Worm (Caenorhabditis elegans): ENCODE measurements around the gene gsp-1.

gsp-1 gene

DNA sequence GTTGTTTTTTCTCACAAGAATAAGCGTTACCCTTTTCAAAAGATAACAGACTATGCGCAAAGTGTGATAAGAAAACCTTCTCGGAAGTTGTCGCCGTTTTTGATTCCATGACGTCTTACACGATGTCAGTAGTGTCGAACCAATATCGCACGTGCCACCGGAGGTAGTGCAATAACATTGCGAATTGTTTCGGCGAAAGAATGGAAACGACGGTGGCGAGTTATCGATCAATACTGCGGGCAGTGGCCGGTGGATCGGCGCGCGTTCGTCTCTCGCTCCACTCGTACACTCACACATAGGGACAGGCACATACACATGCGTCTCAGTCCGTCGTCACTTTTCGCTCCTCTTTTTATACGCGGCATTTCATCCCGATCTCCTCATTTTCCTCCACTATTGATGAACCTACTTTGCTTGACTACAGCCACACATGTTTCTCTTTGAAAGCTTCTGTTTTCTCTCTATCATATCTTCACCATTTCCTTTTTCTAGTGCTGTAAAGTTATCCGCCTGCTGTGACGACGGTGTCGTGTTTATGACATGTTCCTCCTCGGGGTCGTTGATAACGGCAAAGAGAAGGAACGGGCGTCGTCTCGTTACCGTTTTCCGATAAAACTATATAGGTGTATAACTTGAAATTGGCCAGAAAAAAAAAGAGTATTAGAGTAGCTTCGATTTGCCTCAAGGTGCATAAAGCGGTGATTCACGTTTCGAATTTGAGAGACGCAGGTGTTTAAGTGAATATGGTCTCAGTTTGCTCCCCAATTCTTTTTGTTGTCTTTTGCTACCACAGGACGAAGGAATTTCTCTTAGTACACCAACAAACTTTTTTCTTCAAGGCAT is 884 bp upstream of the gsp-1 start:
- TF ChIP-seq flh-1 (GFP tag; optimal IDR thresholded peaks at IDR 0.05), result no peak
- TF ChIP-seq snpc-4 (tag; optimal IDR thresholded peaks at IDR 0.05), result no peak
- TF ChIP-seq ham-2 (GFP tag; optimal IDR thresholded peaks at IDR 0.05), result no peak
- TF ChIP-seq ceh-83 (GFP tag; optimal IDR thresholded peaks at IDR 0.05), result peak; percentile 65
- no peak for TF ChIP-seq lin-13 (tag; optimal IDR thresholded peaks at IDR 0.05)
- TF ChIP-seq unc-120 (tag; optimal IDR thresholded peaks at IDR 0.05; ENCODE audit: poor library complexity, severe bottlenecking), result peak; percentile 67
- no peak for TF ChIP-seq elt-1 (tag; optimal IDR thresholded peaks at IDR 0.05; ENCODE audit: borderline replicate concordance, insufficient read depth)

DNA sequence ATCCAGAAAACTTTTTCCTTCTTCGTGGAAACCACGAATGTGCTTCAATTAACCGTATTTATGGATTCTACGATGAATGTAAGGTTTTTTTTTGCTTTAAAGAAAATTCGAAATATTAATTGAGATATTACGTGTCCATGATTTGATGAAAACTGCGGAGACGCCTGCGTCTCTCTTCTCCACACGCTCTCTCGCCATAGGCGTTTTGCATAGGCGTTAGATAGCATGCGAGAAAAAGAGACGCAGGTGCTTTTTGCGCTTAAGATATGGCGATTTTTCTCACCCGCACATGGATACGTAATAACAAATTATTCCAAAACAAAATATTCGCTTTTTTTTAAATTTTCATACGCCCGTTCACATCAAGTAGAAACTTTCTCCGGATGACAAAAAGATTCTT is 1.2 kb downstream of the gsp-1 start:
- TF ChIP-seq nhr-2 (tag; optimal IDR thresholded peaks at IDR 0.05) (no peak), ces-1 (GFP tag; optimal IDR thresholded peaks at IDR 0.05) (no peak), hlh-1 (tag; optimal IDR thresholded peaks at IDR 0.05) (no peak)

DNA sequence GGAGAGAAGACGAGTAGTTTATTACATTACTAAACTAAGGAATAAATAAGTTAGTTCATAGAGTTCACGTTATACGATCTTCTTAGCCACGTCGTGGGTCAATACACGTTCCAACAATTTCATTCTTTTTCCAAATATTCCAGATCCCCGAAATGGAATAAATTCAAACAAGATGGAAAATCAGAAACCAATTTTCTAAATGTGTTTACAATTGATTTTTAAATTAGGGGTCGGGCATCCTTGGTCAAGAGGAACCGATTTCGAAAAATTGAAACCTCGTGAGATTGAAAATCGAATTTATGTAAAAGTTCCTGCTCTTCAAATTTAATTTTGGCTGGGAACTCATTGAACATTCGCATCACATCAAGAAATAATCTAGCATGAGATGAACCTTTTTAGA is 2.5 kb downstream of the gsp-1 start:
- TF ChIP-seq snpc-4 (tag; optimal IDR thresholded peaks at IDR 0.05) (no peak), nhr-2 (tag; optimal IDR thresholded peaks at IDR 0.05) (no peak)

DNA sequence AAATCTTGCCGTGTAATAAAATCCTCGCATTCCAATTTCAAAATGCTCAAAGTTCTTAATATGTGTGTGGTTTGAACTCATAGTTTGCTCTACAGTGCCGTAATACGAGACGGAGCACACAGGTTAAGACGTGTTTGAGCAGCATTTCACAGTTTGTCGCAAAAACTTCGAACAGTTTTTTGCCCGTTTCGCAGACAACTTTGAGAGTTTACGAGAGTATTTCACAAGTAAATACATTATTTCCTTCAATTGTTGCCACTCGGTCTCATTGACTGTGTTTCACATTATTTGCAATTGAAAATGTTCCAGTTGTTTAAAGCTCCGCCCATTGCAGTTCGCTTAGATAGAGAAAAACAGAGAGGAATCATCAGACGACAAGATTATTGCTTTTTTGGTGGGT is 5.4 kb downstream of the gsp-1 start, which contains the start of gene F29F11.20:
TSS of gene F29F11.20 (plus strand) at position 301 of the 400 bp plus-strand sequence.
- TF ChIP-seq nhr-2 (tag; optimal IDR thresholded peaks at IDR 0.05), result no peak
- TF ChIP-seq pha-4 (tag; optimal IDR thresholded peaks at IDR 0.05), result no peak
- no peak for TF ChIP-seq ztf-11 (tag; optimal IDR thresholded peaks at IDR 0.05)
- TF ChIP-seq nhr-28 (tag; optimal IDR thresholded peaks at IDR 0.05), result no peak
- TF ChIP-seq nhr-12 (tag; optimal IDR thresholded peaks at IDR 0.05), result no peak
- TF ChIP-seq elt-3 (tag; optimal IDR thresholded peaks at IDR 0.05), result no peak
- TF ChIP-seq hlh-1 (tag; optimal IDR thresholded peaks at IDR 0.05), result no peak
- TF ChIP-seq ces-1 (GFP tag; optimal IDR thresholded peaks at IDR 0.05), result no peak
- TF ChIP-seq blmp-1 (tag; optimal IDR thresholded peaks at IDR 0.05), result no peak

DNA sequence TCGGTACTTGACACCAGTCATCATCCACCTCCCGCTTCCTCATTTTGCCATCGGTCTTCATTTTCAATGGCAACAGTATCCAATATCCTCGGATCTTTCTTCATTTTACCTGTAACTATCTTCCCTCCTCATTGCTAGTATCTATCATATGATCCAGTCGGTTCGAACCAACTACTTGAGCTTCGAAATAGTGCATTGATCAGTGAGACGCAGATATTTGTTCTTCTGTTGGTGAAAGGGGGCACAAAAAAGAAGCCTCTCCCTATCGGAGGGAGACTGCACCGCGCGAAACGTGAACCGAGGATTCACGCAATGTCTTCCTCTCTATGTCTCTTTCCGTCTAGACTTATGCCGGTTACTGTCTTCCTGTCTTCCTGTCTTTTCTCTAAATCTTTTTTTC is 9.1 kb downstream of the gsp-1 start:
- TF ChIP-seq mab-5 (tag; optimal IDR thresholded peaks at IDR 0.05), result no peak
- no peak for TF ChIP-seq unc-120 (tag; optimal IDR thresholded peaks at IDR 0.05; ENCODE audit: poor library complexity, severe bottlenecking)
- no peak for TF ChIP-seq ces-1 (GFP tag; optimal IDR thresholded peaks at IDR 0.05)
- no peak for TF ChIP-seq M03D4.4 (tag; optimal IDR thresholded peaks at IDR 0.05)
- TF ChIP-seq ceh-43 (GFP tag; optimal IDR thresholded peaks at IDR 0.05), result no peak
- TF ChIP-seq ceh-83 (GFP tag; optimal IDR thresholded peaks at IDR 0.05), result no peak
- TF ChIP-seq unc-39 (tag; optimal IDR thresholded peaks at IDR 0.05), result no peak
- TF ChIP-seq blmp-1 (tag; optimal IDR thresholded peaks at IDR 0.05), result no peak
- TF ChIP-seq sptf-1 (tag; optimal IDR thresholded peaks at IDR 0.05), result no peak
- TF ChIP-seq flh-1 (GFP tag; optimal IDR thresholded peaks at IDR 0.05), result no peak
- TF ChIP-seq nhr-2 (tag; optimal IDR thresholded peaks at IDR 0.05), result no peak
- no peak for TF ChIP-seq zip-8 (tag; optimal IDR thresholded peaks at IDR 0.05)
- no peak for TF ChIP-seq elt-1 (tag; optimal IDR thresholded peaks at IDR 0.05; ENCODE audit: borderline replicate concordance, insufficient read depth)
- no peak for TF ChIP-seq tbx-8 (GFP tag; optimal IDR thresholded peaks at IDR 0.05)
- no peak for TF ChIP-seq nhr-12 (tag; optimal IDR thresholded peaks at IDR 0.05)

DNA sequence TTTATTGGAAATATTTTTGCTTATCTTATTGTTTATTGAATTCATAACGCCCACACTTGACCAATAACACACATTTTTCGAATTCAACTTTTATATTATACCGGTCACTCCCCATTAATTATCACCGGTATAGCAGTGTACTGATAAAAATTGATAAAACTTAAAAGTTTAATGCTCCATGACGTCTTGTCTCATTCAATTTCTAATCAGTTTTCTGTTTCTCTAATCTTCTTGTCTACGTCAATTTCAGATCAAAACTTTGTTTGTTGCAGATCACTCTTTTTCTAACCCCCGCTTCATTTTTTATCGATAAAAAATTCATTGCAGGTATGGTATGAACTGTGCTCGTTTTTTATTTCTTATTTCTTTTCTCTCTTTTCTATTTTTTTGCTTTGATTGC is 11.5 kb downstream of the gsp-1 start:
- TF ChIP-seq zip-8 (tag; optimal IDR thresholded peaks at IDR 0.05) (no peak), flh-1 (GFP tag; optimal IDR thresholded peaks at IDR 0.05) (no peak)

DNA sequence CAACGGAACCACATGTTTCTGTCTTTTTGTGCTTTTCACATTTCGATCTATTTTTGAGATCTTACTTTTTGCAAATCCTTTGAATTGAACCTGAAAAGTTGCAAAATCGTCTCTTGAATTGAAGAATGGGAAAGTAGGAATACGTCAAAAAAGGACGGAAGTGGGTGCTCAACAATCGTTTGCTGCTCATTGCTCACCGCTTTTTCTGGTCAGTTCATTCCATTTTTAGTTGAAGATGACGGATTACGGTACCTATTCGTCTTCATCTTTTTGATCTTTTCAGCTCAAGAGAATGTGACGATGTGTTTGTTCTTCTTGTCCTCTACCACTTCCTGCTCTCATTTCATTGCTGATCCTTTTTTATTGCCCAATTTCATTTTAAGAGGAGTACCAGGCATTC is 13.0 kb downstream of the gsp-1 start, which contains the start of gene C05A2.4:
TSS of gene C05A2.4 (plus strand) at position 301 of the 400 bp plus-strand sequence.
- TF ChIP-seq flh-1 (GFP tag; optimal IDR thresholded peaks at IDR 0.05) (no peak), hlh-1 (tag; optimal IDR thresholded peaks at IDR 0.05) (no peak), elt-1 (tag; optimal IDR thresholded peaks at IDR 0.05; ENCODE audit: borderline replicate concordance, insufficient read depth) (no peak), tbx-8 (GFP tag; optimal IDR thresholded peaks at IDR 0.05) (no peak)

DNA sequence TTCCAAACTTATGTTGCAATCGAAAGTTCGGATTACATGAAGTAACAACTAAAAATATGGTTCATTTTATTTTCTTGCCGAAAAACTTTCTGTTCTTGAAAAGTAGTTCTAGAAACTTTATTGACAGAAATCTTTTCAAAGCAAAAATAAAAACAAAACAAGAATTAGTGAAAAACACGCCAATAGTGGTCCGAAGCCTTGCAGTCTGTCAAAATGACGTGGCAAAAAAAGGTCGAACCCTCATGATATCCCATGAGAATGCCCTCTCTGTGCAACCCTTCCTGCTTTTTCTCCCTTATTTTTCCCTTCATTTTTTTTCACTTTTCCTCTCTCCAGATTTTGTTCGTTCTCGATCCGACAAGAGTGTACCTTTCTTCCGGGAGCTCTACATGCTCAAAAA is 16.9 kb downstream of the gsp-1 start:
- TF ChIP-seq ham-2 (GFP tag; optimal IDR thresholded peaks at IDR 0.05), result no peak
- no peak for TF ChIP-seq ztf-11 (tag; optimal IDR thresholded peaks at IDR 0.05)
- no peak for TF ChIP-seq nhr-28 (tag; optimal IDR thresholded peaks at IDR 0.05)

All from whole organism, mixed stage, embryonic.